Worm (Caenorhabditis elegans): Measurements from ENCODE around the gene Y81B9A.2.

DNA sequence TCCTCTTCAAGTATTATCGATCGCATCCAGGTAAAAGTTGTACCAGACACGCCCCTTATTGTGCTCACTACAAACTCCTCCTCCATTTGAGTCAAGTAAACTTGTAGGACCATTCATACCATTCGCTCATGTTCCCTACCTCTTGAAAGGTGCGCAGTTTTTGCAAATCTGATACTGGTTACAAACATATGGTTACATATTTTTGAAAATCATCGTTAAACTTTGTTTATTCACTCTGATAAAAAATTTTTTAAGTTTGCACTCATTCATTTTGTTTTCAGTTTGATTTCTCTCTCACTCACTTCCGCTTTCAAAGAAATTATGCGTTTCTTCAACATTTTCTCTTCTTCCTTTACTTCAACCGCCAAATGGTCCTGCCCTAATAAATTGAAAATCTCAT, 12.7 kb upstream of the Y81B9A.2 start, which contains the start of gene B0563.1:
- TF ChIP-seq mab-5 (tag; optimal IDR thresholded peaks at IDR 0.05) = no peak
- no peak for TF ChIP-seq lsy-2 (tag; optimal IDR thresholded peaks at IDR 0.05)
- TF ChIP-seq nhr-28 (tag; optimal IDR thresholded peaks at IDR 0.05) = no peak
- TF ChIP-seq snpc-4 (tag; optimal IDR thresholded peaks at IDR 0.05) = no peak
- no peak for TF ChIP-seq lin-13 (tag; optimal IDR thresholded peaks at IDR 0.05)
- no peak for TF ChIP-seq hlh-1 (tag; optimal IDR thresholded peaks at IDR 0.05)
- TF ChIP-seq blmp-1 (tag; optimal IDR thresholded peaks at IDR 0.05) = no peak
- no peak for TF ChIP-seq ces-1 (GFP tag; optimal IDR thresholded peaks at IDR 0.05)
- TF ChIP-seq unc-39 (tag; optimal IDR thresholded peaks at IDR 0.05) = no peak
- TF ChIP-seq elt-3 (tag; optimal IDR thresholded peaks at IDR 0.05) = no peak
- TF ChIP-seq nhr-12 (tag; optimal IDR thresholded peaks at IDR 0.05) = no peak
- no peak for TF ChIP-seq tbx-8 (GFP tag; optimal IDR thresholded peaks at IDR 0.05)
- TF ChIP-seq ceh-83 (GFP tag; optimal IDR thresholded peaks at IDR 0.05) = no peak
- TF ChIP-seq ztf-11 (tag; optimal IDR thresholded peaks at IDR 0.05) = no peak
